Worm (Caenorhabditis elegans): ENCODE data around the gene rcs-1.

rcs-1 gene

DNA sequence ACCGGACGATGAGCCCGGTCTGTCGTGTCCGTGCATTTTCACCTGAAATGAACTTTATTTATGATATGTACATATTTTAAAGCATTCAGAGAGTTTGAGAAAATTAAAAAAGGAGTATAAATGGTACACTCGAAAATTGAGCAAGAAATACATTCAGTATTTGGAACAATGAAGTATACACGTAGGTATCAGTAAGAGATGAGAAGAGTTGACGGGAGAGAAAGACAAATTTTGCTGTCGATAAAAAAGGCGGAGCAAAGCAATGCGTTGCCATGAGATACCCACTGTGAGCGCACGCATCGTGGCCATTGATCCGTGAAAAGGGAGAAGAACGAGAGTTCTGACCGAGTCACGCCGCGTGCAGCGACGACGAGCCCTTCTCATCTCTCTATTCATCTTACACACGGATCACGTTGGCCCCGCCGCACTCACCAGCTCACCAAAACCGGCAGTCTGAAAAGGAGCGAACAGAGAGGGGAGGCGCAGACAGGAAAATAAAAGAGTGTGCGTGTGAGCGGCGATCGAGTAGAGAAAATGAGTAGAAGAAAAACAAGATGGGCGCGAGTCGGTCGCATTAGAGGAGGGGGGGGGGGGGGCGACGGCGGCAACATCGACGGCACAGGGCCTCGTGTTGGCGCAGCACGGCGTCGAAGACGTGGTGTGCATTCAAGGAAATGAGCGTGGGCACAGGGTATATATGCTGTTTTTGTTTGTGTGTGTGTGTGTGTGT, 22.1 kb downstream of the rcs-1 start, which contains the start of gene R04E5.8 (continued):
- TF ChIP-seq madf-9 (GFP tag; conservative IDR thresholded peaks at IDR 0.05) (no peak), gei-8 (GFP tag; optimal IDR thresholded peaks at IDR 0.05) (no peak), lin-13 (GFP tag; optimal IDR thresholded peaks at IDR 0.05) (no peak), ztf-7 (tag; optimal IDR thresholded peaks at IDR 0.05) (no peak), D1046.2 (GFP tag; IDR thresholded peaks at IDR 0.05) (no peak), mxl-3 (GFP tag; optimal IDR thresholded peaks at IDR 0.05) (peak; percentile 72), php-3 (GFP tag; IDR thresholded peaks at IDR 0.05) (0 out of 2 replicates have a peak, but pooled peaks have one; percentile 22), ceh-28 (tag; optimal IDR thresholded peaks at IDR 0.05) (no peak), zip-2 (tag; optimal IDR thresholded peaks at IDR 0.05) (no peak), Y105C5A.15 (GFP tag; IDR thresholded peaks at IDR 0.05) (no peak), F26F4.8 (GFP tag; conservative IDR thresholded peaks at IDR 0.05) (no peak), dmd-9 (GFP tag; IDR thresholded peaks at IDR 0.05) (no peak), pqm-1 (tag; optimal IDR thresholded peaks at IDR 0.05) (no peak), nhr-28 (tag; optimal IDR thresholded peaks at IDR 0.05) (no peak), egl-27 (tag; optimal IDR thresholded peaks at IDR 0.05) (no peak), nhr-25 (tag; optimal IDR thresholded peaks at IDR 0.05; ENCODE audit: borderline replicate concordance, insufficient read depth) (no peak), lin-29 (GFP tag; IDR thresholded peaks at IDR 0.05) (no peak), nhr-11 (tag; optimal IDR thresholded peaks at IDR 0.05) (peak; percentile 25), zip-11 (GFP tag; IDR thresholded peaks at IDR 0.05) (no peak), mep-1 (tag; optimal IDR thresholded peaks at IDR 0.05) (peak; percentile 51), snpc-1.2 (GFP tag; IDR thresholded peaks at IDR 0.05) (no peak), zfp-3 (GFP tag; conservative IDR thresholded peaks at IDR 0.05) (no peak), jun-1 (tag; optimal IDR thresholded peaks at IDR 0.05) (no peak), hlh-11 (tag; optimal IDR thresholded peaks at IDR 0.05) (peak; percentile 14), arid-1 (GFP tag; conservative IDR thresholded peaks at IDR 0.05) (no peak), spr-3 (GFP tag; optimal IDR thresholded peaks at IDR 0.05) (no peak), lin-1 (GFP tag; IDR thresholded peaks at IDR 0.05) (no peak), unc-62 (GFP tag; optimal IDR thresholded peaks at IDR 0.05 in 1 of 2) (no peak), unc-62 (tag; optimal IDR thresholded peaks at IDR 0.05) (no peak), F44E2.7 (GFP tag; IDR thresholded peaks at IDR 0.05) (no peak), ceh-82 (tag; optimal IDR thresholded peaks at IDR 0.05) (no peak), hmg-1.1 (GFP tag; IDR thresholded peaks at IDR 0.05) (peak; percentile 58), daf-12 (tag; optimal IDR thresholded peaks at IDR 0.05) (no peak), lsy-2 (tag; optimal IDR thresholded peaks at IDR 0.05) (peak in 1 of 2 experiments; percentile 38), hlh-30 (tag; optimal IDR thresholded peaks at IDR 0.05; ENCODE audit: insufficient read depth) (peak; percentile 84), nhr-42 (GFP tag; IDR thresholded peaks at IDR 0.05) (no peak), ZK546.5 (tag; optimal IDR thresholded peaks at IDR 0.05) (no peak), mxl-2 (GFP tag; conservative IDR thresholded peaks at IDR 0.05) (no peak), T26A8.4 (GFP tag; IDR thresholded peaks at IDR 0.05) (no peak), duxl-1 (tag; optimal IDR thresholded peaks at IDR 0.05; ENCODE audit: poor library complexity) (no peak), T20F7.1 (GFP tag; optimal IDR thresholded peaks at IDR 0.05) (no peak), Y5F2A.4 (GFP tag; optimal IDR thresholded peaks at IDR 0.05) (no peak), sdz-12 (GFP tag; optimal IDR thresholded peaks at IDR 0.05) (no peak), nhr-102 (tag; optimal IDR thresholded peaks at IDR 0.05) (no peak), attf-4 (tag; optimal IDR thresholded peaks at IDR 0.05) (no peak), R02D3.7 (tag; optimal IDR thresholded peaks at IDR 0.05) (no peak), nhr-77 (tag; optimal IDR thresholded peaks at IDR 0.05) (no peak), ama-1 (optimal IDR thresholded peaks at IDR 0.05) (no peak), ZK337.2 (GFP tag; IDR thresholded peaks at IDR 0.05) (no peak), pha-4 (GFP tag; IDR thresholded peaks at IDR 0.05) (no peak), pha-4 (tag; optimal IDR thresholded peaks at IDR 0.05) (no peak)
